Fruit fly (Drosophila melanogaster) S2 (cell line): Measurements from ENCODE around the gene tnc.

Source experiments
- CG8478 ChIP-seq: fragments of >200 bp; optimal IDR thresholded peaks from 2 replicates; lab custom pipeline; 2018
- CTCF ChIP-seq, 2 experiments: fragments of >200 bp; optimal IDR thresholded peaks; 2 replicates each; lab custom pipeline; 2018

DNA sequence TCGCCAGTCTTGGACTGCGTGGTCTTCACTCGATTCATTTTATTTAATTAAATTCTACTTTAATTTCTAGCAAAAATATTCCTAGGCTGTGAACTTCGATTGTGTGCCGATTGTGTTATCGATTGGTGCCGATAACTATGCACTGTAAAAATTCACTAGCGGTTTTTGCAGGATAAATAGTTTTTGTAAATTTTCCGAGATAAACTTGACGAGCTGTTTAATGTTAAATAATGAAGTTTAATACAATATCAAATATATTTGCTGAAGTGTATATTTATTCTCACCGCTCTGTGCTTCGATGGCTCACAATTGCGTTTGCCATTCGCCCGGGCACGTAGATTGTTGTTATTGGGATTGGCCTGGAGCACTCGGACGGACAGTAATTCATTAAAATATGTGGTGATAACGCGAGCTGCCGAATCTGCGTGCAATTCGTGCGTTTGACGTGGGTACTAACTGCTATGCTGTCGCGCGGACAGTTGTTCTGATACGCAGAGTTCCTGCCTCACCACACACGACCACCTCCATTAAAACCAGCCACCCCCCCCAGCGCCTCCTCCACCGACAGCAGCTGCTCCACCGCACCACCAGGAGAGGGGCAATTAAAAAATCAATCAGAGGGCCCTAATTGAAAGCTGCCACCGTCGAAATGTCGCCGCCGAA is 40.8 kb downstream of the tnc start, which contains the start of the genes EMC6 and Hr96:
- TF ChIP-seq CG8478 (lab: Kevin White, UChicago), result no peak
- TF ChIP-seq CTCF (optimal IDR thresholded peaks at IDR 0.05; lab: Kevin White, UChicago), result no peak
